Fruit fly (Drosophila melanogaster) whole organism, embryonic: Measurements from ENCODE around the gene lin-28.

Experiments used
- Adf1 ChIP-seq: fragments of 200-800 bp; sonication (Bioruptor generic); IDR thresholded peaks from 2 replicates; pipeline ENCODE4 v1.3.6; 2022; ENCODE audit warnings: missing biosample characterization, missing genetic modification characterization
- B-H1 ChIP-seq: fragments of 200-800 bp; sonication (Bioruptor generic); IDR thresholded peaks from 3 replicates; pipeline ENCODE4 v1.3.6; 2022; ENCODE audit warnings: missing biosample characterization, missing genetic modification characterization
- B-H2 ChIP-seq: fragments of 200-800 bp; sonication (Bioruptor generic); optimal IDR thresholded peaks from 2 replicates; lab custom pipeline; 2018; ENCODE audit warnings: missing biosample characterization, mild to moderate bottlenecking, missing genetic modification characterization
- CG10979 ChIP-seq: fragments of 200-800 bp; sonication (Bioruptor generic); optimal IDR thresholded peaks from 2 replicates; lab custom pipeline; 2018; ENCODE audit warnings: missing biosample characterization, mild to moderate bottlenecking, missing genetic modification characterization, moderate library complexity
- CG11456 ChIP-seq: fragments of 200-800 bp; sonication (Bioruptor generic); IDR thresholded peaks from 3 replicates; pipeline ENCODE4 v1.3.6; 2022; ENCODE audit warnings: missing biosample characterization, missing genetic modification characterization
- CG11723 ChIP-seq: fragments of 200-800 bp; sonication (Bioruptor generic); optimal IDR thresholded peaks from 2 replicates; lab custom pipeline; 2017; ENCODE audit warnings: missing biosample characterization, mild to moderate bottlenecking, missing genetic modification characterization
- CG12219 ChIP-seq: fragments of 200-800 bp; sonication (Bioruptor generic); optimal IDR thresholded peaks from 3 replicates; lab custom pipeline; 2018; ENCODE audit warnings: missing biosample characterization, mild to moderate bottlenecking, missing genetic modification characterization
- CG13424 ChIP-seq: fragments of 200-800 bp; sonication (Bioruptor generic); optimal IDR thresholded peaks from 2 replicates; lab custom pipeline; 2019; ENCODE audit warnings: missing biosample characterization, mild to moderate bottlenecking, missing genetic modification characterization, moderate library complexity
- CG13624 ChIP-seq: fragments of 200-800 bp; sonication (Bioruptor generic); optimal IDR thresholded peaks from 2 replicates; lab custom pipeline; 2016; ENCODE audit warnings: missing biosample characterization, missing genetic modification characterization
- CG1529 ChIP-seq: fragments of 200-800 bp; sonication (Bioruptor generic); optimal IDR thresholded peaks from 3 replicates; lab custom pipeline; 2018; ENCODE audit warnings: missing biosample characterization, missing genetic modification characterization
- CG17829 ChIP-seq: fragments of 200-800 bp; optimal IDR thresholded peaks from 2 replicates; lab custom pipeline; 2019; ENCODE audit warnings: missing biosample characterization, mild to moderate bottlenecking, missing genetic modification characterization, moderate library complexity
- CG18476 ChIP-seq: fragments of 200-800 bp; sonication (Bioruptor generic); optimal IDR thresholded peaks from 2 replicates; lab custom pipeline; 2016; ENCODE audit warnings: missing biosample characterization, mild to moderate bottlenecking, missing genetic modification characterization
- CG2875 ChIP-seq: fragments of 200-800 bp; sonication (Bioruptor generic); optimal IDR thresholded peaks from 2 replicates; lab custom pipeline; 2017; ENCODE audit warnings: missing biosample characterization, mild to moderate bottlenecking, missing genetic modification characterization, missing genetic modification reagents
- CG3838 ChIP-seq: fragments of 200-800 bp; sonication (Bioruptor generic); optimal IDR thresholded peaks from 3 replicates; lab custom pipeline; 2016; ENCODE audit warnings: missing biosample characterization, missing genetic modification characterization
- CG5245 ChIP-seq: fragments of 200-800 bp; sonication (Bioruptor generic); optimal IDR thresholded peaks from 3 replicates; lab custom pipeline; 2016; ENCODE audit warnings: missing biosample characterization, missing genetic modification characterization
- CG7357 ChIP-seq: fragments of 200-800 bp; sonication (Bioruptor generic); IDR thresholded peaks from 3 replicates; pipeline ENCODE4 v1.3.6; 2022; ENCODE audit warnings: missing biosample characterization, missing genetic modification characterization
- CG7786 ChIP-seq: fragments of 200-800 bp; sonication (Bioruptor generic); optimal IDR thresholded peaks from 2 replicates; lab custom pipeline; 2016; ENCODE audit warnings: missing biosample characterization, missing genetic modification characterization
- CG7963 ChIP-seq: fragments of 200-800 bp; sonication (Bioruptor generic); IDR thresholded peaks from 3 replicates; pipeline ENCODE4 v1.3.6; 2022; ENCODE audit warnings: missing biosample characterization, missing genetic modification characterization; ENCODE audit not compliant: partially characterized antibody
- CG8290 ChIP-seq, 3 experiments: fragments of 200-800 bp; sonication (Bioruptor generic); optimal IDR thresholded peaks; 2 replicates each; lab custom pipeline; 2016 to 2019; ENCODE audit warnings: missing biosample characterization in 3 of 3, missing genetic modification characterization in 3 of 3, mild to moderate bottlenecking in 2 of 3, moderate library complexity in 1 of 3
- CG8388 ChIP-seq: fragments of 200-800 bp; sonication (Bioruptor generic); optimal IDR thresholded peaks from 2 replicates; lab custom pipeline; 2019; ENCODE audit warnings: missing biosample characterization, mild to moderate bottlenecking, missing genetic modification characterization, moderate library complexity
- CG8944 ChIP-seq: fragments of 200-800 bp; sonication (Bioruptor generic); optimal IDR thresholded peaks from 3 replicates; lab custom pipeline; 2016; ENCODE audit warnings: missing biosample characterization, missing genetic modification characterization
- CG9215 ChIP-seq: fragments of 200-800 bp; sonication (Bioruptor generic); IDR thresholded peaks from 2 replicates; pipeline ENCODE4 v1.3.6; 2022; ENCODE audit warnings: missing biosample characterization, missing genetic modification characterization
- CG9609 ChIP-seq: fragments of 200-800 bp; sonication (Bioruptor generic); optimal IDR thresholded peaks from 3 replicates; lab custom pipeline; 2016; ENCODE audit warnings: missing biosample characterization, missing genetic modification characterization
- ERR ChIP-seq: fragments of 200-800 bp; sonication (Bioruptor generic); optimal IDR thresholded peaks from 2 replicates; lab custom pipeline; 2016; ENCODE audit warnings: missing biosample characterization, missing genetic modification characterization
- GATAe ChIP-seq: fragments of 200-800 bp; sonication (Bioruptor generic); conservative IDR thresholded peaks from 2 replicates; pipeline ENCODE4 v1.3.6; 2022; ENCODE audit warnings: missing biosample characterization, missing genetic modification characterization
- H15 ChIP-seq: fragments of 200-800 bp; sonication (Bioruptor generic); IDR thresholded peaks from 3 replicates; pipeline ENCODE4 v1.3.6; 2022; ENCODE audit warnings: missing biosample characterization, missing genetic modification characterization
- Hr39 ChIP-seq: fragments of >200 bp; optimal IDR thresholded peaks from 2 replicates; lab custom pipeline; 2017
- Lim3 ChIP-seq: fragments of 200-800 bp; sonication (Bioruptor generic); IDR thresholded peaks from 2 replicates; pipeline ENCODE4 v1.3.6; 2022; ENCODE audit warnings: missing biosample characterization, missing genetic modification characterization
- MTF-1 ChIP-seq: fragments of 200-800 bp; sonication (Bioruptor generic); optimal IDR thresholded peaks from 2 replicates; lab custom pipeline; 2018; ENCODE audit warnings: missing biosample characterization, mild to moderate bottlenecking, missing genetic modification characterization, borderline replicate concordance
- PHDP ChIP-seq: fragments of 200-800 bp; sonication (Bioruptor generic); optimal IDR thresholded peaks from 3 replicates; lab custom pipeline; 2018; ENCODE audit warnings: missing biosample characterization, mild to moderate bottlenecking, missing genetic modification characterization, moderate library complexity
- Pdp1 ChIP-seq, 2 experiments: fragments of 200-800 bp; sonication (Bioruptor generic); optimal IDR thresholded peaks; 3 replicates each; lab custom pipeline; 2016; ENCODE audit warnings: missing biosample characterization in 2 of 2, missing genetic modification characterization in 2 of 2, mild to moderate bottlenecking in 1 of 2, moderate library complexity in 1 of 2
- Poxn ChIP-seq: fragments of 200-800 bp; sonication (Bioruptor generic); IDR thresholded peaks from 2 replicates; pipeline ENCODE4 v1.3.6; 2022; ENCODE audit warnings: missing biosample characterization, missing genetic modification characterization
- Scr ChIP-seq: fragments of 200-800 bp; sonication (Bioruptor generic); IDR thresholded peaks from 2 replicates; pipeline ENCODE4 v1.3.6; 2022; ENCODE audit warnings: missing biosample characterization, missing genetic modification characterization; ENCODE audit not compliant: partially characterized antibody
- Side ChIP-seq: fragments of 200-800 bp; sonication (Bioruptor generic); optimal IDR thresholded peaks from 2 replicates; lab custom pipeline; 2016; ENCODE audit warnings: missing biosample characterization, missing genetic modification characterization
- al ChIP-seq: fragments of 200-800 bp; sonication (Bioruptor generic); IDR thresholded peaks from 2 replicates; pipeline ENCODE4 v1.3.6; 2022; ENCODE audit warnings: missing biosample characterization, missing genetic modification characterization
- ap ChIP-seq: fragments of 200-800 bp; sonication (Bioruptor generic); IDR thresholded peaks from 2 replicates; pipeline ENCODE4 v1.3.6; 2022; ENCODE audit warnings: missing biosample characterization, missing genetic modification characterization
- ash1 ChIP-seq: fragments of 200-800 bp; sonication (Bioruptor generic); optimal IDR thresholded peaks from 2 replicates; lab custom pipeline; 2018; ENCODE audit warnings: missing biosample characterization, mild to moderate bottlenecking, missing genetic modification characterization
- az2 ChIP-seq: fragments of 200-800 bp; sonication (Bioruptor generic); optimal IDR thresholded peaks from 3 replicates; lab custom pipeline; 2016; ENCODE audit warnings: missing biosample characterization, missing genetic modification characterization
- cas ChIP-seq: fragments of 200-800 bp; sonication (Bioruptor generic); IDR thresholded peaks from 2 replicates; pipeline ENCODE4 v1.3.6; 2022; ENCODE audit warnings: missing biosample characterization, missing genetic modification characterization
- da ChIP-seq: fragments of 200-800 bp; sonication (Bioruptor generic); optimal IDR thresholded peaks from 2 replicates; lab custom pipeline; 2016; ENCODE audit warnings: missing biosample characterization, missing genetic modification characterization
- dpn ChIP-seq, 2 experiments: fragments of 200-800 bp; sonication (Bioruptor generic); optimal IDR thresholded peaks; 3 replicates each; lab custom pipeline; 2016; ENCODE audit warnings: missing biosample characterization in 2 of 2, missing genetic modification characterization in 2 of 2
- eyg ChIP-seq: fragments of 200-800 bp; sonication (Bioruptor generic); optimal IDR thresholded peaks from 3 replicates; lab custom pipeline; 2016; ENCODE audit warnings: missing biosample characterization, missing genetic modification characterization
- fu2 ChIP-seq: fragments of 200-800 bp; sonication (Bioruptor generic); optimal IDR thresholded peaks from 2 replicates; lab custom pipeline; 2016; ENCODE audit warnings: missing biosample characterization, missing genetic modification characterization
- gro ChIP-seq: fragments of 200-800 bp; sonication (Bioruptor generic); optimal IDR thresholded peaks from 2 replicates; lab custom pipeline; 2016; ENCODE audit warnings: missing biosample characterization, missing genetic modification characterization
- her ChIP-seq: fragments of 200-800 bp; sonication (Bioruptor generic); optimal IDR thresholded peaks from 2 replicates; lab custom pipeline; 2016; ENCODE audit warnings: missing biosample characterization, missing genetic modification characterization
- ind ChIP-seq: fragments of 200-800 bp; sonication (Bioruptor generic); optimal IDR thresholded peaks from 3 replicates; lab custom pipeline; 2016; ENCODE audit warnings: missing biosample characterization, missing genetic modification characterization
- nerfin-2 ChIP-seq: fragments of 200-800 bp; sonication (Bioruptor generic); IDR thresholded peaks from 2 replicates; pipeline ENCODE4 v1.3.6; 2022; ENCODE audit warnings: missing biosample characterization, missing genetic modification characterization; ENCODE audit not compliant: partially characterized antibody
- pzg ChIP-seq: fragments of 200-800 bp; sonication (Bioruptor generic); optimal IDR thresholded peaks from 3 replicates; lab custom pipeline; 2018; ENCODE audit warnings: missing biosample characterization, mild to moderate bottlenecking, missing genetic modification characterization, moderate library complexity
- schlank ChIP-seq: fragments of 200-800 bp; sonication (Bioruptor generic); optimal IDR thresholded peaks from 2 replicates; lab custom pipeline; 2018; ENCODE audit warnings: missing biosample characterization, mild to moderate bottlenecking, missing genetic modification characterization
- sqz ChIP-seq: fragments of 200-800 bp; sonication (Bioruptor generic); optimal IDR thresholded peaks from 3 replicates; lab custom pipeline; 2018; ENCODE audit warnings: missing biosample characterization, mild to moderate bottlenecking, missing genetic modification characterization
- trem ChIP-seq: fragments of 200-800 bp; optimal IDR thresholded peaks from 3 replicates; lab custom pipeline; 2019; ENCODE audit warnings: missing biosample characterization, mild to moderate bottlenecking, missing genetic modification characterization, moderate library complexity

The lin-28 gene

dm6 chr3L:5611732-5612250, 42.7 kb upstream of the lin-28 start (continued):
- TF ChIP-seq cas (GFP tag; lab: Robert Waterston, UW) (no peak), B-H1 (GFP tag; lab: Robert Waterston, UW) (peak; percentile 55; the same call in 2 of the 3 replicates), CG5245 (GFP tag; lab: Kevin White, UChicago) (peak; percentile 61), gro (GFP tag; lab: Kevin White, UChicago) (no peak), schlank (no peak), nerfin-2 (GFP tag; lab: Robert Waterston, UW) (no peak), ERR (GFP tag; lab: Kevin White, UChicago) (no peak), Poxn (GFP tag; lab: Robert Waterston, UW) (no peak), GATAe (GFP tag; lab: Robert Waterston, UW) (no peak), Lim3 (GFP tag; lab: Robert Waterston, UW) (no peak), Scr (no peak), CG8944 (GFP tag; lab: Kevin White, UChicago) (no peak), Pdp1 (GFP tag; optimal IDR thresholded peaks at IDR 0.05; lab: Kevin White, UChicago) (peak; percentile 20 to 91), her (GFP tag; lab: Kevin White, UChicago) (no peak), CG17829 (peak; percentile 91), fu2 (GFP tag; lab: Kevin White, UChicago) (no peak), MTF-1 (GFP tag; lab: Kevin White, UChicago) (peak; percentile 43), B-H2 (no peak), CG3838 (GFP tag; lab: Kevin White, UChicago) (peak; percentile 48), H15 (peak; percentile 64), CG9609 (GFP tag; lab: Kevin White, UChicago) (no peak), CG13624 (no peak), sqz (GFP tag; lab: Kevin White, UChicago) (peak; percentile 79), CG11456 (no peak), CG18476 (GFP tag; lab: Kevin White, UChicago) (peak; percentile 70), CG7963 (no peak), CG12219 (GFP tag; lab: Kevin White, UChicago) (peak; percentile 83), CG8290 (GFP tag; optimal IDR thresholded peaks at IDR 0.05; lab: Kevin White, UChicago) (no peak), CG8290 (tag; optimal IDR thresholded peaks at IDR 0.05; lab: Kevin White, UChicago) (peak in 1 of 2 experiments; percentile 19), eyg (no peak), da (no peak), Side (GFP tag; lab: Kevin White, UChicago) (peak; percentile 38), CG9215 (GFP tag; lab: Robert Waterston, UW) (no peak), CG8388 (peak; percentile 92), CG7786 (GFP tag; lab: Kevin White, UChicago) (no peak), ash1 (no peak), al (GFP tag; lab: Robert Waterston, UW) (0 out of 2 replicates have a peak, but pooled peaks have one; percentile 8), CG13424 (tag; lab: Kevin White, UChicago) (peak; percentile 90), ind (GFP tag; lab: Kevin White, UChicago) (peak; percentile 78), az2 (GFP tag; lab: Kevin White, UChicago) (peak; percentile 85), dpn (GFP tag; optimal IDR thresholded peaks at IDR 0.05; lab: Kevin White, UChicago) (peak in 1 of 2 experiments; percentile 78), CG10979 (tag; lab: Kevin White, UChicago) (peak; percentile 94), CG11723 (peak; percentile 59), Adf1 (GFP tag; lab: Robert Waterston, UW) (no peak), ap (GFP tag; lab: Robert Waterston, UW) (peak; percentile 60; the same call in 1 of the 2 replicates), trem (peak; percentile 88), PHDP (tag; lab: Kevin White, UChicago) (peak; percentile 90), Hr39 (lab: Kevin White, UChicago) (no peak), pzg (GFP tag; lab: Kevin White, UChicago) (no peak), CG7357 (peak; percentile 42; the same call in 1 of the 3 replicates), CG1529 (GFP tag; lab: Kevin White, UChicago) (peak; percentile 80), CG2875 (GFP tag; lab: Kevin White, UChicago) (peak; percentile 83)
